Fruit fly (Drosophila melanogaster) whole organism, prepupa: ENCODE data around the gene Sod1.

Experiments
- Blimp-1 ChIP-seq: fragments of 200-800 bp; sonication (Bioruptor generic); optimal IDR thresholded peaks from 3 replicates; lab custom pipeline; 2017; ENCODE audit warnings: missing biosample characterization, missing genetic modification characterization, mild to moderate bottlenecking, moderate library complexity, missing genetic modification reagents
- CG10669 ChIP-seq: fragments of 200-800 bp; sonication (Bioruptor generic); optimal IDR thresholded peaks from 3 replicates; lab custom pipeline; 2018; ENCODE audit warnings: missing biosample characterization, mild to moderate bottlenecking, missing genetic modification characterization, moderate library complexity
- CG11294 ChIP-seq: fragments of 200-800 bp; sonication (Bioruptor generic); IDR thresholded peaks from 2 replicates; pipeline ENCODE4 v1.3.6; 2022; ENCODE audit warnings: missing biosample characterization, missing genetic modification characterization
- CG11902 ChIP-seq: fragments of 200-800 bp; sonication (Bioruptor generic); optimal IDR thresholded peaks from 3 replicates; lab custom pipeline; 2016; ENCODE audit warnings: missing biosample characterization, missing genetic modification characterization
- CG15336 ChIP-seq: fragments of 200-800 bp; sonication (Bioruptor generic); IDR thresholded peaks from 2 replicates; pipeline ENCODE4 v1.3.6; 2022; ENCODE audit warnings: missing biosample characterization, missing genetic modification characterization
- CG1621 ChIP-seq: fragments of 200-800 bp; sonication (Bioruptor generic); optimal IDR thresholded peaks from 3 replicates; lab custom pipeline; 2018; ENCODE audit warnings: missing biosample characterization, mild to moderate bottlenecking, missing genetic modification characterization
- CG16779 ChIP-seq: fragments of 200-800 bp; sonication (Bioruptor generic); optimal IDR thresholded peaks from 3 replicates; lab custom pipeline; 2017; ENCODE audit warnings: missing biosample characterization, mild to moderate bottlenecking, missing genetic modification characterization
- CG3032 ChIP-seq: fragments of 200-800 bp; optimal IDR thresholded peaks from 2 replicates; lab custom pipeline; 2019; ENCODE audit warnings: missing biosample characterization, mild to moderate bottlenecking, missing genetic modification characterization, moderate library complexity
- CG31627 ChIP-seq: fragments of 200-800 bp; sonication (Bioruptor generic); optimal IDR thresholded peaks from 3 replicates; lab custom pipeline; 2016; ENCODE audit warnings: missing biosample characterization, missing genetic modification characterization
- CG32006 ChIP-seq: fragments of 200-800 bp; sonication (Bioruptor generic); optimal IDR thresholded peaks from 3 replicates; lab custom pipeline; 2017; ENCODE audit warnings: missing biosample characterization, mild to moderate bottlenecking, missing genetic modification characterization
- CG34406 ChIP-seq: fragments of 200-800 bp; sonication (Bioruptor generic); optimal IDR thresholded peaks from 3 replicates; lab custom pipeline; 2016; ENCODE audit warnings: missing biosample characterization, missing genetic modification characterization
- CG3919 ChIP-seq: fragments of 200-800 bp; sonication (Bioruptor generic); optimal IDR thresholded peaks from 3 replicates; lab custom pipeline; 2016; ENCODE audit warnings: missing biosample characterization, missing genetic modification characterization
- CG6163 ChIP-seq: fragments of 200-800 bp; sonication (Bioruptor generic); IDR thresholded peaks from 3 replicates; pipeline ENCODE4 v1.3.6; 2022; ENCODE audit warnings: missing biosample characterization, missing genetic modification characterization
- CG6808 ChIP-seq: fragments of 200-800 bp; sonication (Bioruptor generic); optimal IDR thresholded peaks from 3 replicates; lab custom pipeline; 2017; ENCODE audit warnings: missing biosample characterization, missing genetic modification characterization, mild to moderate bottlenecking, moderate library complexity, missing genetic modification reagents
- CG6854 ChIP-seq: fragments of 200-800 bp; sonication (Bioruptor generic); optimal IDR thresholded peaks from 2 replicates; lab custom pipeline; 2017; ENCODE audit warnings: missing biosample characterization, mild to moderate bottlenecking, missing genetic modification characterization
- CG7368 ChIP-seq: fragments of 200-800 bp; sonication (Bioruptor generic); optimal IDR thresholded peaks from 3 replicates; lab custom pipeline; 2016; ENCODE audit warnings: missing biosample characterization, missing genetic modification characterization
- CG8119 ChIP-seq: fragments of 200-800 bp; sonication (Bioruptor generic); IDR thresholded peaks from 3 replicates; pipeline ENCODE4 v1.3.6; 2022; ENCODE audit warnings: missing biosample characterization, missing genetic modification characterization
- CG8632 ChIP-seq: fragments of 200-800 bp; sonication (Bioruptor generic); optimal IDR thresholded peaks from 3 replicates; lab custom pipeline; 2016; ENCODE audit warnings: missing biosample characterization, missing genetic modification characterization
- CG9139 ChIP-seq: fragments of 200-800 bp; sonication (Bioruptor generic); optimal IDR thresholded peaks from 3 replicates; lab custom pipeline; 2017; ENCODE audit warnings: missing biosample characterization, mild to moderate bottlenecking, missing genetic modification characterization
- Eip75B ChIP-seq: fragments of 200-800 bp; sonication (Bioruptor generic); optimal IDR thresholded peaks from 3 replicates; lab custom pipeline; 2016; ENCODE audit warnings: missing biosample characterization, missing genetic modification characterization
- Eip78C ChIP-seq: fragments of 200-800 bp; sonication (Bioruptor generic); peaks from one replicate; lab custom pipeline; 2016; ENCODE audit warnings: missing biosample characterization, missing genetic modification characterization
- Eip93F ChIP-seq: fragments of 200-800 bp; sonication (Bioruptor generic); optimal IDR thresholded peaks from 2 replicates; lab custom pipeline; 2016; ENCODE audit warnings: missing biosample characterization, mild to moderate bottlenecking, missing genetic modification characterization
- Ets21C ChIP-seq: fragments of 200-800 bp; sonication (Bioruptor generic); optimal IDR thresholded peaks from 3 replicates; lab custom pipeline; 2016; ENCODE audit warnings: missing biosample characterization, missing genetic modification characterization
- Ets96B ChIP-seq: fragments of 200-800 bp; optimal IDR thresholded peaks from 2 replicates; lab custom pipeline; 2019; ENCODE audit warnings: missing biosample characterization, mild to moderate bottlenecking, missing genetic modification characterization, moderate library complexity
- Gug ChIP-seq: fragments of 200-800 bp; sonication (Bioruptor generic); IDR thresholded peaks from 2 replicates; pipeline ENCODE4 v1.3.6; 2022; ENCODE audit warnings: missing biosample characterization, missing genetic modification characterization
- Hr38 ChIP-seq: sonication (Bioruptor generic); optimal IDR thresholded peaks from 2 replicates; lab custom pipeline; 2016; ENCODE audit warnings: missing biosample characterization, missing genetic modification characterization
- Hr4 ChIP-seq: fragments of 200-800 bp; sonication (Bioruptor generic); optimal IDR thresholded peaks from 3 replicates; lab custom pipeline; 2016; ENCODE audit warnings: missing biosample characterization, missing genetic modification characterization
- Lpt ChIP-seq: fragments of 200-800 bp; sonication (Bioruptor generic); optimal IDR thresholded peaks from 3 replicates; lab custom pipeline; 2016; ENCODE audit warnings: missing biosample characterization, missing genetic modification characterization
- Met ChIP-seq: fragments of 200-800 bp; sonication (Bioruptor generic); optimal IDR thresholded peaks from 3 replicates; lab custom pipeline; 2016; ENCODE audit warnings: missing biosample characterization, missing genetic modification characterization
- OdsH ChIP-seq: fragments of 200-800 bp; sonication (Bioruptor generic); optimal IDR thresholded peaks from 3 replicates; lab custom pipeline; 2016; ENCODE audit warnings: missing biosample characterization, missing genetic modification characterization
- Sox102F ChIP-seq: fragments of 200-800 bp; sonication (Bioruptor generic); optimal IDR thresholded peaks from 2 replicates; lab custom pipeline; 2016; ENCODE audit warnings: missing biosample characterization, mild to moderate bottlenecking, missing genetic modification characterization
- Sox14 ChIP-seq: fragments of 200-800 bp; sonication (Bioruptor generic); optimal IDR thresholded peaks from 3 replicates; lab custom pipeline; 2016; ENCODE audit warnings: missing biosample characterization, missing genetic modification characterization
- acj6 ChIP-seq: fragments of 200-800 bp; sonication (Bioruptor generic); optimal IDR thresholded peaks from 3 replicates; lab custom pipeline; 2016; ENCODE audit warnings: missing biosample characterization, missing genetic modification characterization
- cyc ChIP-seq: fragments of 200-800 bp; sonication (Bioruptor generic); optimal IDR thresholded peaks from 3 replicates; lab custom pipeline; 2016; ENCODE audit warnings: missing biosample characterization, missing genetic modification characterization
- dsx ChIP-seq: fragments of 200-800 bp; optimal IDR thresholded peaks from 3 replicates; lab custom pipeline; 2019; ENCODE audit warnings: missing biosample characterization, mild to moderate bottlenecking, missing genetic modification characterization, moderate library complexity; ENCODE audit not compliant: poor library complexity, severe bottlenecking
- eg ChIP-seq: fragments of 200-800 bp; sonication (Bioruptor generic); IDR thresholded peaks from 3 replicates; pipeline ENCODE4 v1.3.6; 2022; ENCODE audit warnings: missing biosample characterization, missing genetic modification characterization
- esn ChIP-seq: fragments of 200-800 bp; sonication (Bioruptor generic); optimal IDR thresholded peaks from 2 replicates; lab custom pipeline; 2016; ENCODE audit warnings: missing biosample characterization, mild to moderate bottlenecking, missing genetic modification characterization, moderate library complexity
- fd59A ChIP-seq: fragments of 200-800 bp; sonication (Bioruptor generic); optimal IDR thresholded peaks from 2 replicates; lab custom pipeline; 2017; ENCODE audit warnings: missing biosample characterization, mild to moderate bottlenecking, missing genetic modification characterization, missing genetic modification reagents
- fd85E ChIP-seq: fragments of 200-800 bp; sonication (Bioruptor generic); optimal IDR thresholded peaks from 3 replicates; lab custom pipeline; 2016; ENCODE audit warnings: missing biosample characterization, missing genetic modification characterization
- fkh ChIP-seq: fragments of 200-800 bp; sonication (Bioruptor generic); optimal IDR thresholded peaks from 3 replicates; lab custom pipeline; 2017; ENCODE audit warnings: missing biosample characterization, mild to moderate bottlenecking, missing genetic modification characterization, moderate library complexity
- lz ChIP-seq: fragments of 200-800 bp; sonication (Bioruptor generic); optimal IDR thresholded peaks from 3 replicates; lab custom pipeline; 2016; ENCODE audit warnings: missing biosample characterization, missing genetic modification characterization
- salr ChIP-seq, 2 experiments: fragments of 200-800 bp; sonication (Bioruptor generic); optimal IDR thresholded peaks; 3 replicates each; lab custom pipeline; 2016 to 2018; ENCODE audit warnings: missing biosample characterization in 2 of 2, missing genetic modification characterization in 2 of 2, mild to moderate bottlenecking in 1 of 2
- spab ChIP-seq: fragments of 200-800 bp; sonication (Bioruptor generic); optimal IDR thresholded peaks from 2 replicates; lab custom pipeline; 2017; ENCODE audit warnings: missing biosample characterization, mild to moderate bottlenecking, missing genetic modification characterization, missing genetic modification reagents
- svp ChIP-seq: fragments of 200-800 bp; sonication (Bioruptor generic); peaks from one replicate; lab custom pipeline; 2016; ENCODE audit warnings: missing biosample characterization, missing genetic modification characterization
- topi ChIP-seq: fragments of 200-800 bp; sonication (Bioruptor generic); optimal IDR thresholded peaks from 3 replicates; lab custom pipeline; 2016; ENCODE audit warnings: missing biosample characterization, missing genetic modification characterization
- vri ChIP-seq: fragments of 200-800 bp; sonication (Bioruptor generic); optimal IDR thresholded peaks from 3 replicates; lab custom pipeline; 2016; ENCODE audit warnings: missing biosample characterization, mild to moderate bottlenecking, missing genetic modification characterization

The Sod1 gene

dm6 chr3L:11123088-11123487 lies 9.5 kb upstream of the Sod1 start, which contains the start of the genes Ufd1 and NaPi-III (continued):
- TF ChIP-seq CG3032 (tag; lab: Kevin White, UChicago) (peak; percentile 41), CG32006 (GFP tag; lab: Kevin White, UChicago) (peak; percentile 27), Hr4 (GFP tag; lab: Kevin White, UChicago) (no peak), Eip93F (GFP tag; lab: Kevin White, UChicago) (no peak), Blimp-1 (GFP tag; lab: Kevin White, UChicago) (no peak), CG15336 (GFP tag; lab: Robert Waterston, UW) (0 out of 2 replicates have a peak, but pooled peaks have one; percentile 40), Ets21C (GFP tag; lab: Kevin White, UChicago) (no peak), CG6808 (GFP tag; lab: Kevin White, UChicago) (peak; percentile 3), esn (GFP tag; lab: Kevin White, UChicago) (no peak), Eip75B (GFP tag; lab: Kevin White, UChicago) (peak; percentile 7), Sox14 (GFP tag; lab: Kevin White, UChicago) (peak; percentile 78), CG6163 (GFP tag; lab: Robert Waterston, UW) (peak; percentile 64; the same call in 2 of the 3 replicates), dsx (peak; percentile 58), eg (GFP tag; lab: Robert Waterston, UW) (peak; percentile 70; the same call in 1 of the 3 replicates), lz (GFP tag; lab: Kevin White, UChicago) (peak; percentile 8), CG9139 (GFP tag; lab: Kevin White, UChicago) (no peak), acj6 (GFP tag; lab: Kevin White, UChicago) (no peak), svp (GFP tag; lab: Kevin White, UChicago) (peak; percentile 57), OdsH (GFP tag; lab: Kevin White, UChicago) (peak; percentile 12), CG1621 (tag; lab: Kevin White, UChicago) (peak; percentile 65)

DNA sequence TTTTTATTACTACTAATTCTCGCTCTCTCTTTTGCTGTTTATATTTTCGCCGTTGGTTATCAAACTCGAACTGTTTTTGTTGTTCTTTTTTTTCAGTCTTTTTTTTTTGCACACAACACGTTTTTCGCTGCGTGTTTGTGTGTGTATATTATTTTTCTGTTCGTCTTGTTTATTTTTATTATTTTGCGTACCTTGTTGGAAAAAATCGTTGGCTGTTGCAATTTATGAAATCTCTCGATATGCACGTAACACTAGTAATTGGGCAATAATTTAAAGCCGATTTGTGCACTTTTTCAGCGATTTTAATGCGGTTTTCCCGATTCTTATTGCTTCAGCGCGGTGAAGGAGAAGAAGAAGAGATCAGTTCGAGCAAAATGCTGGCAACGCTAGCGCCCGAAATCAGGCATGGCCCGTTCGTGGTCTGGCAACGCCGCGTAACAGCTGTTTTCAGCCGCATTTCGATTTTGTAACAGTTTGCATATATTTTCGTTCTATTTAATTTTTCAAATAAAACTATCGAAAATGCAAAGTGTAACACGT lies 6.9 kb upstream of the Sod1 start, which contains the start of the genes FoxK and mRpL2:
Gene FoxK, minus strand, starts transcription at position 365 of the 540 bp plus-strand sequence.
Gene mRpL2, plus strand, starts transcription at position 429 of the 540 bp plus-strand sequence.
- TF ChIP-seq Eip75B (GFP tag; lab: Kevin White, UChicago) (peak; percentile 57), CG3032 (tag; lab: Kevin White, UChicago) (peak; percentile 77), CG1621 (tag; lab: Kevin White, UChicago) (peak; percentile 70), CG8119 (GFP tag; lab: Robert Waterston, UW) (peak; percentile 92), CG34406 (peak; percentile 51), Ets21C (GFP tag; lab: Kevin White, UChicago) (peak; percentile 22), CG7368 (peak; percentile 58), Met (GFP tag; lab: Kevin White, UChicago) (peak; percentile 62), Sox102F (peak; percentile 66), fd59A (GFP tag; lab: Kevin White, UChicago) (peak; percentile 61), Blimp-1 (GFP tag; lab: Kevin White, UChicago) (peak; percentile 23), CG16779 (tag; lab: Kevin White, UChicago) (peak; percentile 90), Eip78C (GFP tag; lab: Kevin White, UChicago) (peak; percentile 90), CG11294 (GFP tag; lab: Robert Waterston, UW) (no peak), fkh (GFP tag; lab: Kevin White, UChicago) (no peak), fd85E (GFP tag; lab: Kevin White, UChicago) (peak; percentile 42), CG11902 (GFP tag; lab: Kevin White, UChicago) (no peak), CG3919 (GFP tag; lab: Kevin White, UChicago) (peak; percentile 63), cyc (GFP tag; lab: Kevin White, UChicago) (no peak), esn (GFP tag; lab: Kevin White, UChicago) (peak; percentile 41), CG6854 (GFP tag; lab: Kevin White, UChicago) (peak; percentile 65), Lpt (GFP tag; lab: Kevin White, UChicago) (peak; percentile 91), OdsH (GFP tag; lab: Kevin White, UChicago) (peak; percentile 43), topi (GFP tag; lab: Kevin White, UChicago) (peak; percentile 42), Ets96B (peak; percentile 80), CG10669 (GFP tag; lab: Kevin White, UChicago) (peak; percentile 84), dsx (peak; percentile 77), lz (GFP tag; lab: Kevin White, UChicago) (no peak), svp (GFP tag; lab: Kevin White, UChicago) (peak; percentile 74), acj6 (GFP tag; lab: Kevin White, UChicago) (no peak), spab (GFP tag; lab: Kevin White, UChicago) (peak; percentile 86), CG31627 (no peak), Hr4 (GFP tag; lab: Kevin White, UChicago) (peak; percentile 61), salr (GFP tag; optimal IDR thresholded peaks at IDR 0.05; lab: Kevin White, UChicago) (peak; percentile 54 to 90), Hr38 (GFP tag; lab: Kevin White, UChicago) (peak; percentile 2), CG8632 (GFP tag; lab: Kevin White, UChicago) (peak; percentile 63), Gug (0 out of 2 replicates have a peak, but pooled peaks have one; percentile 9), vri (GFP tag; lab: Kevin White, UChicago) (peak; percentile 85)
